Fruit fly (Drosophila melanogaster) whole organism, embryonic: Measurements from ENCODE around the gene Zip89B.

Experiments
- CG10274 ChIP-seq: fragments of 200-800 bp; sonication (Bioruptor generic); optimal IDR thresholded peaks from 3 replicates; lab custom pipeline; 2017; ENCODE audit warnings: missing biosample characterization, mild to moderate bottlenecking, missing genetic modification characterization
- CG10431 ChIP-seq: fragments of 200-800 bp; sonication (Bioruptor generic); optimal IDR thresholded peaks from 3 replicates; lab custom pipeline; 2018; ENCODE audit warnings: missing biosample characterization, mild to moderate bottlenecking, missing genetic modification characterization
- CG10979 ChIP-seq: fragments of 200-800 bp; sonication (Bioruptor generic); optimal IDR thresholded peaks from 2 replicates; lab custom pipeline; 2018; ENCODE audit warnings: missing biosample characterization, mild to moderate bottlenecking, missing genetic modification characterization, moderate library complexity
- CG11398 ChIP-seq: fragments of 200-800 bp; sonication (Bioruptor generic); optimal IDR thresholded peaks from 2 replicates; lab custom pipeline; 2016; ENCODE audit warnings: missing biosample characterization, missing genetic modification characterization
- CG12659 ChIP-seq: fragments of 200-800 bp; sonication (Bioruptor generic); optimal IDR thresholded peaks from 3 replicates; lab custom pipeline; 2017; ENCODE audit warnings: mild to moderate bottlenecking, missing biosample characterization, missing genetic modification reagents, missing genetic modification characterization
- CG12769 ChIP-seq: fragments of 200-800 bp; sonication (Bioruptor generic); optimal IDR thresholded peaks from 2 replicates; lab custom pipeline; 2019; ENCODE audit warnings: missing biosample characterization, mild to moderate bottlenecking, missing genetic modification characterization, moderate library complexity
- CG15601 ChIP-seq: fragments of 200-800 bp; sonication (Bioruptor generic); optimal IDR thresholded peaks from 3 replicates; lab custom pipeline; 2019; ENCODE audit warnings: missing biosample characterization, mild to moderate bottlenecking, missing genetic modification characterization, moderate library complexity
- CG15696 ChIP-seq: fragments of 200-800 bp; sonication (Bioruptor generic); optimal IDR thresholded peaks from 2 replicates; lab custom pipeline; 2019; ENCODE audit warnings: missing biosample characterization, mild to moderate bottlenecking, missing genetic modification characterization, moderate library complexity
- CG17359 ChIP-seq: fragments of 200-800 bp; sonication (Bioruptor generic); optimal IDR thresholded peaks from 3 replicates; lab custom pipeline; 2018; ENCODE audit warnings: missing biosample characterization, mild to moderate bottlenecking, missing genetic modification characterization, moderate library complexity
- CG18262 ChIP-seq: fragments of 200-800 bp; optimal IDR thresholded peaks from 3 replicates; lab custom pipeline; 2019; ENCODE audit warnings: missing biosample characterization, mild to moderate bottlenecking, missing genetic modification characterization, moderate library complexity
- CG2199 ChIP-seq: fragments of 200-800 bp; sonication (Bioruptor generic); IDR thresholded peaks from 3 replicates; pipeline ENCODE4 v1.3.6; 2022; ENCODE audit warnings: missing biosample characterization, missing genetic modification characterization
- CG2202 ChIP-seq: fragments of 200-800 bp; sonication (Bioruptor generic); optimal IDR thresholded peaks from 2 replicates; lab custom pipeline; 2018; ENCODE audit warnings: missing biosample characterization, mild to moderate bottlenecking, missing genetic modification characterization
- CG2712 ChIP-seq: fragments of 200-800 bp; optimal IDR thresholded peaks from 3 replicates; lab custom pipeline; 2019; ENCODE audit warnings: missing biosample characterization, mild to moderate bottlenecking, missing genetic modification characterization, moderate library complexity
- CG3407 ChIP-seq: fragments of 200-800 bp; sonication (Bioruptor generic); optimal IDR thresholded peaks from 2 replicates; lab custom pipeline; 2018; ENCODE audit warnings: missing biosample characterization, mild to moderate bottlenecking, missing genetic modification characterization
- CG6813 ChIP-seq: fragments of 200-800 bp; sonication (Bioruptor generic); optimal IDR thresholded peaks from 2 replicates; lab custom pipeline; 2017; ENCODE audit warnings: missing biosample characterization, missing genetic modification characterization, mild to moderate bottlenecking, moderate library complexity, missing genetic modification reagents
- CG7745 ChIP-seq: fragments of 200-800 bp; sonication (Bioruptor generic); optimal IDR thresholded peaks from 2 replicates; lab custom pipeline; 2018; ENCODE audit warnings: missing biosample characterization, mild to moderate bottlenecking, missing genetic modification characterization, moderate library complexity
- CG8290 ChIP-seq, 3 experiments: fragments of 200-800 bp; sonication (Bioruptor generic); optimal IDR thresholded peaks; 2 replicates each; lab custom pipeline; 2016 to 2019; ENCODE audit warnings: missing biosample characterization in 3 of 3, missing genetic modification characterization in 3 of 3, mild to moderate bottlenecking in 2 of 3, moderate library complexity in 1 of 3
- CG8478 ChIP-seq: fragments of >200 bp; optimal IDR thresholded peaks from 2 replicates; lab custom pipeline; 2018
- CG9727 ChIP-seq: fragments of 200-800 bp; sonication (Bioruptor generic); optimal IDR thresholded peaks from 3 replicates; lab custom pipeline; 2017; ENCODE audit warnings: missing biosample characterization, mild to moderate bottlenecking, missing genetic modification characterization
- Deaf1 ChIP-seq: fragments of 200-800 bp; optimal IDR thresholded peaks from 3 replicates; lab custom pipeline; 2019; ENCODE audit warnings: missing biosample characterization, mild to moderate bottlenecking, missing genetic modification characterization, moderate library complexity
- Fer3 ChIP-seq: fragments of 200-800 bp; sonication (Bioruptor generic); optimal IDR thresholded peaks from 2 replicates; lab custom pipeline; 2018; ENCODE audit warnings: missing biosample characterization, mild to moderate bottlenecking, missing genetic modification characterization, moderate library complexity
- MTF-1 ChIP-seq: fragments of 200-800 bp; sonication (Bioruptor generic); optimal IDR thresholded peaks from 2 replicates; lab custom pipeline; 2018; ENCODE audit warnings: missing biosample characterization, mild to moderate bottlenecking, missing genetic modification characterization, borderline replicate concordance
- Med ChIP-seq: fragments of 200-800 bp; sonication (Bioruptor generic); peaks from one replicate; lab custom pipeline; 2016; ENCODE audit warnings: missing biosample characterization, missing genetic modification characterization, mild to moderate bottlenecking, inconsistent platforms, moderate library complexity
- Mrtf ChIP-seq: fragments of 200-800 bp; sonication (Bioruptor generic); IDR thresholded peaks from 3 replicates; pipeline ENCODE4 v1.3.6; 2022; ENCODE audit warnings: missing biosample characterization, missing genetic modification characterization
- ac ChIP-seq: fragments of 200-800 bp; sonication (Bioruptor generic); optimal IDR thresholded peaks from 3 replicates; lab custom pipeline; 2017; ENCODE audit warnings: missing biosample characterization, mild to moderate bottlenecking, missing genetic modification characterization
- bsh ChIP-seq, 2 experiments: fragments of 200-800 bp; sonication (Bioruptor generic); optimal IDR thresholded peaks; 2 replicates each; lab custom pipeline; 2017 to 2018; ENCODE audit warnings: mild to moderate bottlenecking in 2 of 2, missing biosample characterization in 2 of 2, missing genetic modification characterization in 2 of 2, moderate library complexity in 1 of 2
- chif ChIP-seq, 2 experiments: fragments of 200-800 bp; sonication (Bioruptor generic); optimal IDR thresholded peaks; 3 replicates each; lab custom pipeline; 2016; ENCODE audit warnings: missing biosample characterization in 2 of 2, missing genetic modification characterization in 2 of 2
- chinmo ChIP-seq: fragments of 200-800 bp; sonication (Bioruptor generic); IDR thresholded peaks from 4 replicates; pipeline ENCODE4 v1.3.6; 2022; ENCODE audit warnings: missing biosample characterization, missing genetic modification characterization; ENCODE audit not compliant: partially characterized antibody
- cwo ChIP-seq: fragments of 200-800 bp; sonication (Bioruptor generic); optimal IDR thresholded peaks from 3 replicates; lab custom pipeline; 2017; ENCODE audit warnings: missing biosample characterization, missing genetic modification characterization, mild to moderate bottlenecking, moderate library complexity, missing genetic modification reagents
- fd102C ChIP-seq: fragments of 200-800 bp; sonication (Bioruptor generic); optimal IDR thresholded peaks from 2 replicates; lab custom pipeline; 2018; ENCODE audit warnings: missing biosample characterization, mild to moderate bottlenecking, missing genetic modification characterization, moderate library complexity
- ftz-f1 ChIP-seq: fragments of 200-800 bp; sonication (Bioruptor generic); optimal IDR thresholded peaks from 2 replicates; lab custom pipeline; 2016; ENCODE audit warnings: missing biosample characterization, missing genetic modification characterization
- gcm ChIP-seq: fragments of 200-800 bp; sonication (Bioruptor generic); optimal IDR thresholded peaks from 2 replicates; lab custom pipeline; 2019; ENCODE audit warnings: missing biosample characterization, mild to moderate bottlenecking, missing genetic modification characterization, moderate library complexity
- gcm2 ChIP-seq: fragments of 200-800 bp; sonication (Bioruptor generic); optimal IDR thresholded peaks from 2 replicates; lab custom pipeline; 2016; ENCODE audit warnings: missing biosample characterization, missing genetic modification characterization
- gsb-n ChIP-seq: fragments of 200-800 bp; sonication (Bioruptor generic); optimal IDR thresholded peaks from 3 replicates; lab custom pipeline; 2018; ENCODE audit warnings: missing biosample characterization, mild to moderate bottlenecking, missing genetic modification characterization
- insv ChIP-seq, 2 experiments: fragments of 200-800 bp; sonication (Bioruptor generic); optimal IDR thresholded peaks; 3 replicates each; lab custom pipeline; 2016 to 2018; ENCODE audit warnings: missing biosample characterization in 2 of 2, missing genetic modification characterization in 2 of 2
- kah ChIP-seq: fragments of 200-800 bp; sonication (Bioruptor generic); optimal IDR thresholded peaks from 2 replicates; lab custom pipeline; 2018; ENCODE audit warnings: missing biosample characterization, mild to moderate bottlenecking, missing genetic modification characterization
- kni ChIP-seq: fragments of 200-800 bp; sonication (Bioruptor generic); optimal IDR thresholded peaks from 3 replicates; lab custom pipeline; 2017; ENCODE audit warnings: mild to moderate bottlenecking, missing biosample characterization, missing genetic modification reagents, missing genetic modification characterization
- lola ChIP-seq, 3 experiments: fragments of >200 bp in 2 of 3; fragments of 200-800 bp in 1 of 3; sonication (Bioruptor generic) in 1 of 3; optimal IDR thresholded peaks; 2 replicates each; lab custom pipeline; 2017 to 2019; ENCODE audit warnings: missing biosample characterization in 3 of 3, missing genetic modification characterization in 3 of 3, mild to moderate bottlenecking in 1 of 3, moderate library complexity in 1 of 3
- mirr ChIP-seq: fragments of 200-800 bp; sonication (Bioruptor generic); optimal IDR thresholded peaks from 3 replicates; lab custom pipeline; 2018; ENCODE audit warnings: missing biosample characterization, mild to moderate bottlenecking, missing genetic modification characterization
- onecut ChIP-seq: fragments of 200-800 bp; sonication (Bioruptor generic); IDR thresholded peaks from 2 replicates; pipeline ENCODE4 v1.3.6; 2022; ENCODE audit warnings: missing biosample characterization, missing genetic modification characterization
- org-1 ChIP-seq: fragments of 200-800 bp; sonication (Bioruptor generic); optimal IDR thresholded peaks from 2 replicates; lab custom pipeline; 2017; ENCODE audit warnings: missing biosample characterization, missing genetic modification characterization
- peb ChIP-seq: fragments of 200-800 bp; sonication (Bioruptor generic); IDR thresholded peaks from 2 replicates; pipeline ENCODE4 v1.3.6; 2022; ENCODE audit warnings: missing biosample characterization, missing genetic modification characterization
- psq ChIP-seq: fragments of 200-800 bp; sonication (Bioruptor generic); optimal IDR thresholded peaks from 2 replicates; lab custom pipeline; 2017; ENCODE audit warnings: missing biosample characterization, missing genetic modification characterization
- sd ChIP-seq: fragments of 200-800 bp; sonication (Bioruptor generic); optimal IDR thresholded peaks from 3 replicates; lab custom pipeline; 2018; ENCODE audit warnings: missing biosample characterization, mild to moderate bottlenecking, missing genetic modification characterization, moderate library complexity
- sr ChIP-seq: fragments of 200-800 bp; sonication (Bioruptor generic); IDR thresholded peaks from 3 replicates; pipeline ENCODE4 v1.3.6; 2022; ENCODE audit warnings: missing biosample characterization, missing genetic modification characterization
- zen2 ChIP-seq: fragments of 200-800 bp; sonication (Bioruptor generic); IDR thresholded peaks from 3 replicates; pipeline ENCODE4 v1.3.6; 2022; ENCODE audit warnings: missing biosample characterization, missing genetic modification characterization; ENCODE audit not compliant: partially characterized antibody

Gene Zip89B

DNA sequence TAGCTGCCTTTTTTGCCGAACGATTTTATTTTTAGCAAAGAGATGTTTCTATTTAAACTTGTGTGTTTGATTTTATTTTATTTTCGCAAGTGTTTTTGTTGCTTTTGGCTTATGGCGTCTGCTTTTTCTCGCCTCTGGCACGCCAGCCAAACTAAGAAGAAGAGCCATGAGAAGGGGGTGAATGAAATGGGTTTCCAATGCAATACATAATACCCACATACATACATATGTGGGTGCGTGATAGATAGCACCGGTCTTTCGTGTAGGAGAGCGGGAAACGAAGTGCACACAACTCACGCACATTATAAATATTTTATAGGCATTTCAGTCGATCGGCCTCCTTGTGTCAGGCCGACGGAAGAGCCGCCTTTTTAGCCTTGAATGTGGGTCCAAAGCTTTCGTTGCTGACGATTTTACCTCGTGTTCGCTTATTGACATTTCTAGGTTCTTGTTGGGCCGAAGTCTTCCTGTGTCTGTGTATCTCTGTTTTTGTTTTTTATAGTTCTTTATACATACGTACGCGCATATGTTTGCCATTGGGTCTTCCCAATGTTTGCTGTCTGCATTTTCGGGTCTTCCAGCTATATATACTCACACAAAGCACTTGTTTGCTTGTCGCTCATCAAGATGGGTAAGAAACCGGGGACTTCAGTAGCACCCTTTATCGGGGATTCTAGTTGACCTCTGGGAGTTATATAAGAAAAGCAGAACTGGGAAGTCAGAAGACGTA is 29.5 kb upstream of the Zip89B start:
- TF ChIP-seq fd102C (GFP tag; lab: Kevin White, UChicago): peak; percentile 15
- TF ChIP-seq insv (GFP tag; optimal IDR thresholded peaks at IDR 0.05; lab: Kevin White, UChicago): no peak
- peak; percentile 75 for TF ChIP-seq Deaf1 (tag; lab: Kevin White, UChicago)
- no peak for TF ChIP-seq psq
- TF ChIP-seq CG18262 (tag; lab: Kevin White, UChicago): peak; percentile 18
- peak; percentile 8 to 25 for TF ChIP-seq chif (GFP tag; optimal IDR thresholded peaks at IDR 0.05; lab: Kevin White, UChicago)
- TF ChIP-seq CG7745 (tag; lab: Kevin White, UChicago): no peak
- peak; percentile 8 for TF ChIP-seq mirr (GFP tag; lab: Kevin White, UChicago)
- TF ChIP-seq CG9727 (GFP tag; lab: Kevin White, UChicago): peak; percentile 19
- TF ChIP-seq onecut (GFP tag; lab: Robert Waterston, UW): peak; percentile 13; the same call in 1 of the 2 replicates
- TF ChIP-seq CG6813 (GFP tag; lab: Kevin White, UChicago): peak; percentile 7
- TF ChIP-seq zen2 (GFP tag; lab: Robert Waterston, UW): no peak
- peak; percentile 26 for TF ChIP-seq gsb-n (tag; lab: Kevin White, UChicago)
- peak in 1 of 3 experiments; percentile 32 for TF ChIP-seq lola (GFP tag; optimal IDR thresholded peaks at IDR 0.05; lab: Kevin White, UChicago)
- peak; percentile 1 for TF ChIP-seq CG8290 (GFP tag; optimal IDR thresholded peaks at IDR 0.05; lab: Kevin White, UChicago)
- TF ChIP-seq CG8290 (tag; optimal IDR thresholded peaks at IDR 0.05; lab: Kevin White, UChicago): peak in 1 of 2 experiments; percentile 1
- peak; percentile 9 for TF ChIP-seq CG3407 (GFP tag; lab: Kevin White, UChicago)
- peak; percentile 53 for TF ChIP-seq gcm (GFP tag; lab: Kevin White, UChicago)
- no peak for TF ChIP-seq CG12659 (GFP tag; lab: Kevin White, UChicago)
- peak; percentile 30; the same call in 1 of the 4 replicates for TF ChIP-seq chinmo
- peak; percentile 83 for TF ChIP-seq kni (GFP tag; lab: Kevin White, UChicago)
- peak; percentile 29 for TF ChIP-seq CG10431
- peak; percentile 64 for TF ChIP-seq Med (GFP tag; lab: Kevin White, UChicago)
- peak; percentile 3 for TF ChIP-seq CG17359
- TF ChIP-seq sr (GFP tag; lab: Robert Waterston, UW): 0 out of 3 replicates have a peak, but pooled peaks have one; percentile 63
- TF ChIP-seq CG2199 (GFP tag; lab: Robert Waterston, UW): peak; percentile 85; the same call in 2 of the 3 replicates
- peak; percentile 43 for TF ChIP-seq ftz-f1 (GFP tag; lab: Kevin White, UChicago)
- peak; percentile 25 for TF ChIP-seq MTF-1 (GFP tag; lab: Kevin White, UChicago)
- TF ChIP-seq CG10979 (tag; lab: Kevin White, UChicago): peak; percentile 15
- TF ChIP-seq CG10274 (GFP tag; lab: Kevin White, UChicago): no peak
- TF ChIP-seq Mrtf (GFP tag; lab: Robert Waterston, UW): no peak
- TF ChIP-seq org-1: no peak
- peak; percentile 15 for TF ChIP-seq cwo (GFP tag; lab: Kevin White, UChicago)
- peak; percentile 50 for TF ChIP-seq CG15601 (tag; lab: Kevin White, UChicago)
- peak; percentile 37 for TF ChIP-seq CG15696 (tag; lab: Kevin White, UChicago)
- TF ChIP-seq peb (GFP tag; lab: Robert Waterston, UW): no peak
- peak; percentile 21 for TF ChIP-seq CG2712 (tag; lab: Kevin White, UChicago)
- TF ChIP-seq gcm2 (GFP tag; lab: Kevin White, UChicago): no peak
- TF ChIP-seq sd (tag; lab: Kevin White, UChicago): peak; percentile 39
- peak; percentile 31 for TF ChIP-seq ac (GFP tag; lab: Kevin White, UChicago)
- TF ChIP-seq bsh (GFP tag; optimal IDR thresholded peaks at IDR 0.05; lab: Kevin White, UChicago): peak in 1 of 2 experiments; percentile 39
- peak; percentile 20 for TF ChIP-seq kah
- peak; percentile 18 for TF ChIP-seq CG11398 (GFP tag; lab: Kevin White, UChicago)
- no peak for TF ChIP-seq Fer3
- no peak for TF ChIP-seq CG8478
- peak; percentile 42 for TF ChIP-seq CG2202 (tag; lab: Kevin White, UChicago)
- peak; percentile 1 for TF ChIP-seq CG12769
